Worm (Caenorhabditis elegans): ENCODE data around the gene srv-27.

srv-27 gene

ce11 chrIV:6321667-6322066 is 23.5 kb upstream of the srv-27 start, which contains the start of gene Y73B6BL.29 (continued):
- TF ChIP-seq nhr-10 (tag; optimal IDR thresholded peaks at IDR 0.05), result no peak
- TF ChIP-seq F49E8.2 (tag; optimal IDR thresholded peaks at IDR 0.05; ENCODE audit: borderline replicate concordance), result peak; percentile 81
- TF ChIP-seq gei-8 (GFP tag; optimal IDR thresholded peaks at IDR 0.05), result no peak
- no peak for TF ChIP-seq lin-39 (tag; optimal IDR thresholded peaks at IDR 0.05)
- no peak for TF ChIP-seq unc-62 (GFP tag; optimal IDR thresholded peaks at IDR 0.05 in 1 of 2)
- TF ChIP-seq unc-62 (tag; optimal IDR thresholded peaks at IDR 0.05), result no peak
- TF ChIP-seq aha-1 (tag), result peak; percentile 85
- TF ChIP-seq sdz-12 (GFP tag; optimal IDR thresholded peaks at IDR 0.05), result peak; percentile 90
- peak; percentile 29; the same call in 1 of the 2 replicates for TF ChIP-seq lin-1 (GFP tag; IDR thresholded peaks at IDR 0.05)
- no peak for TF ChIP-seq fos-1 (tag; optimal IDR thresholded peaks at IDR 0.05)
- TF ChIP-seq tag-97 (GFP tag; IDR thresholded peaks at IDR 0.05), result 0 out of 2 replicates have a peak, but pooled peaks have one; percentile 62
- no peak for TF ChIP-seq attf-4 (tag; optimal IDR thresholded peaks at IDR 0.05)
- no peak for TF ChIP-seq daf-19 (GFP tag; conservative IDR thresholded peaks at IDR 0.05)
- TF ChIP-seq F10B5.3 (tag; optimal IDR thresholded peaks at IDR 0.05), result peak; percentile 54
- no peak for TF ChIP-seq daf-8 (GFP tag; IDR thresholded peaks at IDR 0.05)
- peak; percentile 85 for TF ChIP-seq Y48G9A.11 (GFP tag; IDR thresholded peaks at IDR 0.05)
- TF ChIP-seq set-16 (GFP tag; IDR thresholded peaks at IDR 0.05), result no peak
- TF ChIP-seq spr-1 (tag; optimal IDR thresholded peaks at IDR 0.05), result peak; percentile 41
- peak; percentile 86 for TF ChIP-seq madf-9 (GFP tag; conservative IDR thresholded peaks at IDR 0.05)
- TF ChIP-seq lin-29 (GFP tag; IDR thresholded peaks at IDR 0.05), result no peak
- no peak for TF ChIP-seq nhr-41 (GFP tag; IDR thresholded peaks at IDR 0.05)
- TF ChIP-seq mdl-1 (tag; optimal IDR thresholded peaks at IDR 0.05), result peak in 1 of 2 experiments; percentile 44
- TF ChIP-seq snpc-4 (tag; optimal IDR thresholded peaks at IDR 0.05), result no peak
- TF ChIP-seq jun-1 (tag; optimal IDR thresholded peaks at IDR 0.05), result no peak
- no peak for TF ChIP-seq ceh-20 (GFP tag; IDR thresholded peaks at IDR 0.05)
- 0 out of 2 replicates have a peak, but pooled peaks have one; percentile 22 for TF ChIP-seq vab-7 (GFP tag; IDR thresholded peaks at IDR 0.05)
- peak; percentile 71 for TF ChIP-seq fkh-10 (GFP tag; optimal IDR thresholded peaks at IDR 0.05)
- peak; percentile 85 for TF ChIP-seq nhr-102 (tag; optimal IDR thresholded peaks at IDR 0.05)
- peak; percentile 86 for TF ChIP-seq lin-38 (GFP tag; IDR thresholded peaks at IDR 0.05)
- peak; percentile 78; the same call in 1 of the 2 replicates for TF ChIP-seq pha-4 (GFP tag; IDR thresholded peaks at IDR 0.05)
- TF ChIP-seq pha-4 (tag; optimal IDR thresholded peaks at IDR 0.05), result peak; percentile 14
- TF ChIP-seq lin-15B (tag; optimal IDR thresholded peaks at IDR 0.05), result no peak

- 0 out of 2 replicates have a peak, but pooled peaks have one; percentile 34 for TF ChIP-seq T26A8.4 (GFP tag; IDR thresholded peaks at IDR 0.05)
- 0 out of 2 replicates have a peak, but pooled peaks have one; percentile 16 for TF ChIP-seq php-3 (GFP tag; IDR thresholded peaks at IDR 0.05)
- 0 out of 2 replicates have a peak, but pooled peaks have one; percentile 51 for TF ChIP-seq arid-1 (GFP tag; conservative IDR thresholded peaks at IDR 0.05)
- TF ChIP-seq ZK337.2 (GFP tag; IDR thresholded peaks at IDR 0.05), result 0 out of 2 replicates have a peak, but pooled peaks have one; percentile 3
- peak; percentile 40 for TF ChIP-seq lin-38 (GFP tag; IDR thresholded peaks at IDR 0.05)
- 0 out of 2 replicates have a peak, but pooled peaks have one; percentile 24 for TF ChIP-seq mdt-29 (GFP tag; IDR thresholded peaks at IDR 0.05)
- TF ChIP-seq snpc-1.2 (GFP tag; IDR thresholded peaks at IDR 0.05), result peak; percentile 66
- 0 out of 2 replicates have a peak, but pooled peaks have one; percentile 17 for TF ChIP-seq dmd-8 (GFP tag; IDR thresholded peaks at IDR 0.05)
Observed at ce11 chrIV:6320267-6320977, 22.3 kb upstream of the srv-27 start.

Measured in whole organism, L4 larva.